Worm (Caenorhabditis elegans) whole organism, late embryonic: ENCODE measurements around the gene T12G3.2.

ENCODE experiments used
- C38D4.7 ChIP-seq: fragments of 200-800 bp; sonication (Bioruptor generic); optimal IDR thresholded peaks from 2 replicates; lab custom pipeline; 2018; ENCODE audit warnings: mild to moderate bottlenecking, missing genetic modification characterization, moderate library complexity, missing compliant biosample characterization
- F13H6.1 ChIP-seq: sonication (generic microtip); optimal IDR thresholded peaks from 2 replicates; lab custom pipeline; 2016; ENCODE audit warnings: missing genetic modification characterization, missing compliant biosample characterization
- K02D7.2 ChIP-seq: sonication (generic microtip); optimal IDR thresholded peaks from 2 replicates; lab custom pipeline; 2017; ENCODE audit warnings: mild to moderate bottlenecking, missing genetic modification characterization, missing compliant biosample characterization
- T23F11.4 ChIP-seq: fragments of 200-800 bp; sonication (Bioruptor generic); optimal IDR thresholded peaks from 2 replicates; lab custom pipeline; 2018; ENCODE audit warnings: mild to moderate bottlenecking, missing genetic modification characterization, missing compliant biosample characterization
- Y22D7AL.16 ChIP-seq: sonication (generic microtip); optimal IDR thresholded peaks from 2 replicates; lab custom pipeline; 2016; ENCODE audit warnings: missing genetic modification characterization, missing compliant biosample characterization
- ceh-22 ChIP-seq: sonication (generic microtip); optimal IDR thresholded peaks from 2 replicates; lab custom pipeline; 2017; ENCODE audit warnings: missing biosample characterization, missing genetic modification characterization
- ceh-34 ChIP-seq: sonication (generic microtip); optimal IDR thresholded peaks from 2 replicates; lab custom pipeline; 2016; ENCODE audit warnings: mild to moderate bottlenecking, missing genetic modification characterization, missing compliant biosample characterization
- ceh-45 ChIP-seq: fragments of 200-800 bp; sonication (Bioruptor generic); IDR thresholded peaks from 2 replicates; pipeline ENCODE4 v1.3.6; 2022; ENCODE audit warnings: missing genetic modification reagents, missing genetic modification characterization, missing compliant biosample characterization
- dmd-4 ChIP-seq: sonication (generic microtip); optimal IDR thresholded peaks from 2 replicates; lab custom pipeline; 2016; ENCODE audit warnings: borderline replicate concordance, missing genetic modification characterization, missing compliant biosample characterization
- dve-1 ChIP-seq: sonication (generic microtip); optimal IDR thresholded peaks from 2 replicates; lab custom pipeline; 2017; ENCODE audit warnings: antibody characterized with exemption, mild to moderate bottlenecking, missing genetic modification characterization, missing compliant biosample characterization
- elt-4 ChIP-seq: sonication (generic microtip); optimal IDR thresholded peaks from 2 replicates; lab custom pipeline; 2016; ENCODE audit warnings: missing genetic modification characterization, missing compliant biosample characterization
- ets-4 ChIP-seq: sonication (generic microtip); optimal IDR thresholded peaks from 2 replicates; lab custom pipeline; 2016; ENCODE audit warnings: missing genetic modification characterization, missing compliant biosample characterization
- eyg-1 ChIP-seq: sonication (generic microtip); optimal IDR thresholded peaks from 2 replicates; lab custom pipeline; 2016; ENCODE audit warnings: missing genotype, missing genetic modification characterization, missing compliant biosample characterization
- fax-1 ChIP-seq: sonication (generic microtip); optimal IDR thresholded peaks from 2 replicates; lab custom pipeline; 2016; ENCODE audit warnings: missing genotype, missing genetic modification characterization, missing compliant biosample characterization
- gmeb-2 ChIP-seq: sonication (generic microtip); optimal IDR thresholded peaks from 2 replicates; lab custom pipeline; 2016; ENCODE audit warnings: missing genetic modification characterization, inconsistent platforms, missing compliant biosample characterization
- hlh-15 ChIP-seq: sonication (generic microtip); optimal IDR thresholded peaks from 2 replicates; lab custom pipeline; 2016; ENCODE audit warnings: missing genetic modification characterization, missing compliant biosample characterization
- hlh-6 ChIP-seq: sonication (generic microtip); optimal IDR thresholded peaks from 2 replicates; lab custom pipeline; 2016; ENCODE audit warnings: missing genotype, missing genetic modification characterization, missing compliant biosample characterization
- hlh-8 ChIP-seq: sonication (generic microtip); optimal IDR thresholded peaks from 2 replicates; lab custom pipeline; 2016; ENCODE audit warnings: missing genotype, missing genetic modification characterization, missing compliant biosample characterization
- lin-11 ChIP-seq: fragments of 200-800 bp; sonication (Bioruptor generic); optimal IDR thresholded peaks from 2 replicates; lab custom pipeline; 2018; ENCODE audit warnings: mild to moderate bottlenecking, missing genetic modification characterization, missing compliant biosample characterization
- mec-3 ChIP-seq: sonication (generic microtip); optimal IDR thresholded peaks from 2 replicates; lab custom pipeline; 2016; ENCODE audit warnings: borderline replicate concordance, missing genetic modification characterization, missing compliant biosample characterization
- nfya-1 ChIP-seq: sonication (generic microtip); optimal IDR thresholded peaks from 2 replicates; lab custom pipeline; 2017; ENCODE audit warnings: missing genetic modification characterization, mild to moderate bottlenecking, missing compliant biosample characterization, antibody characterized with exemption, moderate library complexity
- nhr-11 ChIP-seq: fragments of 150-350 bp; optimal IDR thresholded peaks from 2 replicates; lab custom pipeline; 2014; ENCODE audit warnings: missing biosample characterization, missing genetic modification characterization
- nhr-232 ChIP-seq: sonication (generic microtip); optimal IDR thresholded peaks from 2 replicates; lab custom pipeline; 2016; ENCODE audit warnings: missing genetic modification characterization, missing compliant biosample characterization
- odd-2 ChIP-seq: sonication (generic microtip); optimal IDR thresholded peaks from 2 replicates; lab custom pipeline; 2017; ENCODE audit warnings: antibody characterized with exemption, mild to moderate bottlenecking, missing genetic modification characterization, missing compliant biosample characterization
- pag-3 ChIP-seq: sonication (generic microtip); optimal IDR thresholded peaks from 2 replicates; lab custom pipeline; 2016; ENCODE audit warnings: missing compliant biosample characterization, missing genetic modification characterization, borderline replicate concordance
- pax-1 ChIP-seq: fragments of 150-350 bp; optimal IDR thresholded peaks from 2 replicates; lab custom pipeline; 2014; ENCODE audit warnings: missing biosample characterization, missing genetic modification characterization
- pha-2 ChIP-seq: sonication (generic microtip); optimal IDR thresholded peaks from 2 replicates; lab custom pipeline; 2017; ENCODE audit warnings: mild to moderate bottlenecking, missing genetic modification characterization, missing compliant biosample characterization
- pros-1 ChIP-seq: fragments of 150-350 bp; optimal IDR thresholded peaks from 2 replicates; lab custom pipeline; 2014; ENCODE audit warnings: missing biosample characterization, missing genetic modification reagents, missing genetic modification characterization
- ref-2 ChIP-seq: sonication (generic microtip); optimal IDR thresholded peaks from 2 replicates; lab custom pipeline; 2016; ENCODE audit warnings: missing genetic modification characterization, missing compliant biosample characterization
- sdc-2 ChIP-seq: sonication (generic microtip); optimal IDR thresholded peaks from 2 replicates; lab custom pipeline; 2016; ENCODE audit warnings: missing genotype, missing genetic modification characterization, missing compliant biosample characterization
- sox-2 ChIP-seq: fragments of 200-800 bp; sonication (Bioruptor generic); IDR thresholded peaks from 2 replicates; pipeline ENCODE4 v1.3.6; 2022; ENCODE audit warnings: missing genetic modification reagents, missing genetic modification characterization, missing compliant biosample characterization
- syd-9 ChIP-seq: sonication (generic microtip); optimal IDR thresholded peaks from 2 replicates; lab custom pipeline; 2016; ENCODE audit warnings: mild to moderate bottlenecking, missing genetic modification characterization, moderate library complexity, missing compliant biosample characterization
- tbx-2 ChIP-seq: sonication (generic microtip); optimal IDR thresholded peaks from 2 replicates; lab custom pipeline; 2016; ENCODE audit warnings: missing genetic modification characterization, missing compliant biosample characterization
- unc-3 ChIP-seq, 2 experiments: fragments of 200-800 bp in 1 of 2; sonication (Bioruptor generic) in 1 of 2; sonication (generic microtip) in 1 of 2; conservative IDR thresholded peaks in 1 of 2; optimal IDR thresholded peaks in 1 of 2; 2 replicates each; pipeline versions ENCODE4 v1.3.6 to Lab custom; 2016 to 2022; ENCODE audit warnings: missing compliant biosample characterization in 2 of 2, missing genetic modification characterization in 2 of 2, missing genetic modification reagents in 1 of 2
- unc-86 ChIP-seq: sonication (generic microtip); optimal IDR thresholded peaks from 2 replicates; lab custom pipeline; 2016; ENCODE audit warnings: missing genetic modification characterization, missing compliant biosample characterization
- zip-5 ChIP-seq: sonication (generic microtip); optimal IDR thresholded peaks from 2 replicates; lab custom pipeline; 2016; ENCODE audit warnings: missing genetic modification characterization, missing compliant biosample characterization
- ztf-16 ChIP-seq: sonication (generic microtip); optimal IDR thresholded peaks from 2 replicates; lab custom pipeline; 2017; ENCODE audit warnings: missing genetic modification characterization, missing compliant biosample characterization

Gene T12G3.2

DNA sequence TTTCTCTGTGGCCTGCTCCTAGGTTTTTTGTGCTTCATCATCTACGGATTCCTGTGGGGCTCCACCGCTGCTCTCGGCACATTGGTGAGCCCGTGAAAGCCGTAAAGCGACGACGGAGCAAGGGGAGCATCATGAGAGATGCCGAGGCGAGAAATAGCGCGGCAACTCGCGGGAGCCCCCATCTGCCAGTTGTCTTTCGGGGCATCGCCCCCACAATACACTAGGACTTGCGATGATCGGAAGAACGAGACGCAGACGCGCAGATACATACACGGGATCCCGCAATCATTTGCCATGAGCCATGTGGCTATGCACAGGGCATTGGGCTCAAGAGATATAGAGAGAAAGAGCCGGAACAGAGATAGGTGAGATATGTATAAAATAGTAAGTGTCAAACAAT is 36.4 kb downstream of the T12G3.2 start (continued):
- TF ChIP-seq gmeb-2 (tag; lab: Kevin White, UChicago) (no peak), mec-3 (no peak), Y22D7AL.16 (no peak), fax-1 (tag; lab: Kevin White, UChicago) (no peak), eyg-1 (tag; lab: Kevin White, UChicago) (no peak), ceh-45 (GFP tag; lab: Robert Waterston, UW) (no peak), lin-11 (tag; lab: Kevin White, UChicago) (no peak), pha-2 (tag; lab: Kevin White, UChicago) (no peak), K02D7.2 (tag; lab: Kevin White, UChicago) (no peak), odd-2 (tag; lab: Kevin White, UChicago) (no peak), nfya-1 (tag; lab: Kevin White, UChicago) (peak; percentile 6), sox-2 (GFP tag; lab: Robert Waterston, UW) (no peak), elt-4 (tag; lab: Kevin White, UChicago) (no peak), F13H6.1 (no peak), hlh-6 (no peak), hlh-15 (tag; lab: Kevin White, UChicago) (no peak), dve-1 (tag; lab: Kevin White, UChicago) (no peak), ets-4 (tag; lab: Kevin White, UChicago) (no peak), nhr-232 (tag; lab: Kevin White, UChicago) (no peak)

DNA sequence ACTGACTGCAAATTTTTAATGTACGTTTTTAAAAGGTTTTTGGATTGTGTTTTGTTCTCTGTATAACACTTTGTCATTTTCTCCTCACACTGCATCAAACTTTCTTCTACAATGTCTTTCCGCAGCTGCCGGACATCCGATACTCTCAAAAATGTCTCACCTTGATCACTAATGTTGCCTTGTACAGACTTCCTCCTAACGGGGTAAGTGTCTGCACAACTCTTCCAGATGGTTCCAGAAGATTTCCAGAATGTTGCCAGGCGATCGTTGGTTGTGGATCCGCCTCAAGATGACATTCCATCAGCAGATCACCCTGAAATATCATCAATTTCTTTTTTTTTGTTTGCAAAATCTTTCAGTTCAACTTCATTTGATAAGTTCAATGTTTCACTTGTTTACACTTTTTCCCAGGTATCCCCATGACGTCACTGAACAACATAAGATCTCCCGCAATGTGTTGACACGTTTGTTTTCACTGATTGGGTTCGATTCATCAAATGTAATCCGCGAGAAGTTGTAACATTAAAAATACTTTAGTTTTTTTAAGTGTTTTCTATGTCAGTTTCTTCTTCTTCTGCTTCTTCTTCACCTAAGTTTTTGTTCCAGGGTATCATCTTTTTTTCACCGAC is 37.6 kb downstream of the T12G3.2 start:
- TF ChIP-seq nfya-1 (tag; lab: Kevin White, UChicago) (no peak), syd-9 (tag; lab: Kevin White, UChicago) (no peak), K02D7.2 (tag; lab: Kevin White, UChicago) (no peak), sox-2 (GFP tag; lab: Robert Waterston, UW) (no peak), sdc-2 (no peak), unc-3 (GFP tag; conservative IDR thresholded peaks at IDR 0.05; lab: Robert Waterston, UW) (no peak), unc-3 (tag; optimal IDR thresholded peaks at IDR 0.05; lab: Kevin White, UChicago) (no peak), lin-11 (tag; lab: Kevin White, UChicago) (no peak), F13H6.1 (no peak), pag-3 (tag; lab: Kevin White, UChicago) (no peak)

DNA sequence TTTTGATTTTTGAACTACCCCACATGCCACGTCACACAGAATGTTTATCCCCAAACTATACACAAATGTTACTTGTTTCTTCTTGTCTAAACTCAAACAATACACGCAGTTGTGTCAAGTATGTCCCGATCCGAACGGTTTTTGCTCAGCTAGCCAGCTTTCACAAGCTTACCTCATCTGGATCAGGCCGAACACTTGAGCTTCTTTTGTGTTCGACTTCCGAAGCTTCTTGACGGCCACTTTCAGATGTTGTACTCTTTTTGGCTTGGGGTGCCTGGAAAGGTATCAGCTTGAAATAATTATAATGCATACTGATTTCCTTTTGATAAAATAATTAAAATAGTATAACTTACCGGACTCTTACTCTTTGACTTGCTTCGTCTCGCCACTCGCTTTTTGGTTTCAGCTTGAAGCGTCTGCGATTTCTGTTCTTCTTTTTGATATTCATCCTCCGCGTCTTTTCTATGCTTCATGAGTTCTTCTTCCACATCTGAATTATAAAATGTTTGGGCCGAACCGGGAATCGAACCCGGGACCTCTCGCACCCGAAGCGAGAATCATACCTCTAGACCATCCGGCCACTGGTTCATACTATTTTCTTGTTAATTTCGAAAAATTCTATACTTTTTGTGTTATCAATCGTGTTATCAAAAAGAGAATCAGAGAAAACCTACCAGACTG is 41.5 kb downstream of the T12G3.2 start:
- TF ChIP-seq pag-3 (tag; lab: Kevin White, UChicago) (no peak), sdc-2 (no peak), nhr-11 (no peak), ztf-16 (tag; lab: Kevin White, UChicago) (no peak), C38D4.7 (GFP tag; lab: Kevin White, UChicago) (no peak), ceh-22 (tag; lab: Kevin White, UChicago) (no peak), Y22D7AL.16 (no peak), unc-86 (tag; lab: Kevin White, UChicago) (no peak), ref-2 (tag; lab: Kevin White, UChicago) (no peak), pax-1 (tag; lab: Kevin White, UChicago) (no peak), hlh-8 (tag; lab: Kevin White, UChicago) (no peak), dmd-4 (no peak), pros-1 (tag; lab: Kevin White, UChicago) (no peak), tbx-2 (tag; lab: Kevin White, UChicago) (no peak), sox-2 (GFP tag; lab: Robert Waterston, UW) (no peak), ceh-34 (tag; lab: Kevin White, UChicago) (no peak), ets-4 (tag; lab: Kevin White, UChicago) (no peak), T23F11.4 (GFP tag; lab: Kevin White, UChicago) (no peak), zip-5 (tag; lab: Kevin White, UChicago) (no peak)
